Worm (Caenorhabditis elegans): ENCODE results near the gene K08D8.12.

DNA sequence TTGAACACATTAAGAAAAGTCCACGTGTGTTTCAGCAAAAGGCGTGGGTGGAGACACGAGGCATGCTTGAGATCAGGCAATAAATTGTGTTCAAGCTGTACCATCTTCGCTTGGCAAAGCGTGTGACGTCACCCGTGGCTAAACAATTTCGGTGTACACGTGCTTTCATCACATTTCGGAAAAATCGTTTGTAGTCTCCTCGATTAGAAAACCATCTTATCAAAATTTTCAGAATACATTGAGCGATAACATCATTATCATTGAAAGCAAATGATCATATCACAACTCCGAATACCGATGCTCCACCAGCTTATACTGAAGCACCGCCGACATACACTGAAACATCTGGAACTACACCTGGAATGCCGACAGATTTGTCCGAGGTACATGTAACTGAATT is 8.3 kb downstream of the K08D8.12 start:
- TF ChIP-seq nhr-237 (tag; optimal IDR thresholded peaks at IDR 0.05), result no peak
- no peak for TF ChIP-seq elt-3 (tag; optimal IDR thresholded peaks at IDR 0.05)

Measured in whole organism, mixed stage, embryonic.